Fruit fly (Drosophila melanogaster): ENCODE measurements around the gene CG42371.

- TF ChIP-seq Snoo (tag; optimal IDR thresholded peaks at IDR 0.05) (no peak), EcR (GFP tag; optimal IDR thresholded peaks at IDR 0.05) (no peak), fd96Ca (GFP tag; IDR thresholded peaks at IDR 0.05) (no peak), Pif1A (GFP tag; optimal IDR thresholded peaks at IDR 0.05) (no peak), CG12605 (GFP tag; IDR thresholded peaks at IDR 0.05) (no peak), gl (tag; optimal IDR thresholded peaks at IDR 0.05) (no peak), CG15710 (tag; optimal IDR thresholded peaks at IDR 0.05) (no peak), CG32121 (GFP tag; IDR thresholded peaks at IDR 0.05) (no peak)
Observed at dm6 chr2L:2191404-2191803, 25.6 kb downstream of the CG42371 start.
